Worm (Caenorhabditis elegans): Measurements from ENCODE around the gene stg-2.

ce11 chrX:8640654-8641053 is 3.1 kb downstream of the stg-2 start:
- no peak for TF ChIP-seq F44E2.7 (GFP tag; IDR thresholded peaks at IDR 0.05)
- TF ChIP-seq ces-1 (GFP tag; optimal IDR thresholded peaks at IDR 0.05), result no peak
- peak; percentile 74 for TF ChIP-seq snpc-1.2 (GFP tag; IDR thresholded peaks at IDR 0.05)
- TF ChIP-seq ztf-11 (tag; optimal IDR thresholded peaks at IDR 0.05), result no peak
- TF ChIP-seq unc-62 (GFP tag; optimal IDR thresholded peaks at IDR 0.05 in 1 of 2), result no peak
- no peak for TF ChIP-seq unc-62 (tag; optimal IDR thresholded peaks at IDR 0.05)
- TF ChIP-seq dmd-6 (GFP tag; IDR thresholded peaks at IDR 0.05), result peak; percentile 43; the same call in 1 of the 2 replicates

All from whole organism, L4 larva.